Fruit fly (Drosophila melanogaster): ENCODE measurements around the gene CG33941.

The CG33941 gene

dm6 chr4:466976-467639 lies at the start of gene CG33941:
Gene CG33941, plus strand, starts transcription at chr4:467497.
- no peak for TF ChIP-seq CG17801 (GFP tag; optimal IDR thresholded peaks at IDR 0.05; ENCODE audit: partially characterized antibody)

- TF ChIP-seq CG17801 (GFP tag; optimal IDR thresholded peaks at IDR 0.05; ENCODE audit: partially characterized antibody): no peak
Observed at dm6 chr4:418701-419100, 48.6 kb upstream of the CG33941 start.

dm6 chr4:421025-421424 lies 46.3 kb upstream of the CG33941 start:
- TF ChIP-seq CG17801 (GFP tag; optimal IDR thresholded peaks at IDR 0.05; ENCODE audit: partially characterized antibody): no peak

dm6 chr4:421772-422171 lies 45.5 kb upstream of the CG33941 start:
- TF ChIP-seq CG17801 (GFP tag; optimal IDR thresholded peaks at IDR 0.05; ENCODE audit: partially characterized antibody): no peak

dm6 chr4:423338-423737 lies 44.0 kb upstream of the CG33941 start:
- TF ChIP-seq CG17801 (GFP tag; optimal IDR thresholded peaks at IDR 0.05; ENCODE audit: partially characterized antibody): no peak

- peak; percentile 78 for TF ChIP-seq CG17801 (GFP tag; optimal IDR thresholded peaks at IDR 0.05; ENCODE audit: partially characterized antibody)
Observed at dm6 chr4:424630-425327, 42.5 kb upstream of the CG33941 start.

dm6 chr4:428256-428655 lies 39.0 kb upstream of the CG33941 start:
- TF ChIP-seq CG17801 (GFP tag; optimal IDR thresholded peaks at IDR 0.05; ENCODE audit: partially characterized antibody): no peak

dm6 chr4:429500-429899 lies 37.8 kb upstream of the CG33941 start:
- no peak for TF ChIP-seq CG17801 (GFP tag; optimal IDR thresholded peaks at IDR 0.05; ENCODE audit: partially characterized antibody)

- no peak for TF ChIP-seq CG17801 (GFP tag; optimal IDR thresholded peaks at IDR 0.05; ENCODE audit: partially characterized antibody)
Observed at dm6 chr4:434355-434754, 32.9 kb upstream of the CG33941 start.

- peak; percentile 20 for TF ChIP-seq CG17801 (GFP tag; optimal IDR thresholded peaks at IDR 0.05; ENCODE audit: partially characterized antibody)
Observed at dm6 chr4:443592-444257, 23.6 kb upstream of the CG33941 start, which contains the start of gene lgs. Gene lgs, minus strand, starts transcription at chr4:443911.

dm6 chr4:445113-445718 lies 22.1 kb upstream of the CG33941 start, which contains the start of gene CaMKI:
Gene CaMKI, plus strand, starts transcription at chr4:445504.
- no peak for TF ChIP-seq CG17801 (GFP tag; optimal IDR thresholded peaks at IDR 0.05; ENCODE audit: partially characterized antibody)

- no peak for TF ChIP-seq CG17801 (GFP tag; optimal IDR thresholded peaks at IDR 0.05; ENCODE audit: partially characterized antibody)
Observed at dm6 chr4:445931-446526, 21.3 kb upstream of the CG33941 start.

dm6 chr4:448126-448525 lies 19.2 kb upstream of the CG33941 start:
- TF ChIP-seq CG17801 (GFP tag; optimal IDR thresholded peaks at IDR 0.05; ENCODE audit: partially characterized antibody): no peak

- no peak for TF ChIP-seq CG17801 (GFP tag; optimal IDR thresholded peaks at IDR 0.05; ENCODE audit: partially characterized antibody)
Observed at dm6 chr4:448993-449392, 18.3 kb upstream of the CG33941 start.

- no peak for TF ChIP-seq CG17801 (GFP tag; optimal IDR thresholded peaks at IDR 0.05; ENCODE audit: partially characterized antibody)
Observed at dm6 chr4:453303-453702, 14.0 kb upstream of the CG33941 start.
